Worm (Caenorhabditis elegans) whole organism, mixed stage, embryonic: ENCODE results near the gene F11A5.9.

Experiments used
- M03D4.4 ChIP-seq: sonication (generic microtip); optimal IDR thresholded peaks from 2 replicates; lab custom pipeline; 2017; ENCODE audit warnings: mild to moderate bottlenecking, missing genetic modification characterization, missing compliant biosample characterization
- bed-3 ChIP-seq: fragments of 200-800 bp; sonication (Bioruptor generic); optimal IDR thresholded peaks from 3 replicates; lab custom pipeline; 2018; ENCODE audit warnings: mild to moderate bottlenecking, missing genetic modification characterization, moderate library complexity, missing compliant biosample characterization
- blmp-1 ChIP-seq: fragments of 150-350 bp; optimal IDR thresholded peaks from 2 replicates; lab custom pipeline; 2014; ENCODE audit warnings: missing biosample characterization, missing genetic modification characterization
- ceh-39 ChIP-seq: fragments of 150-350 bp; optimal IDR thresholded peaks from 2 replicates; lab custom pipeline; 2014; ENCODE audit warnings: missing biosample characterization, missing genetic modification characterization
- ceh-43 ChIP-seq: fragments of 200-800 bp; sonication (Bioruptor generic); optimal IDR thresholded peaks from 2 replicates; lab custom pipeline; 2018; ENCODE audit warnings: mild to moderate bottlenecking, missing genetic modification characterization, moderate library complexity, missing compliant biosample characterization
- ceh-83 ChIP-seq: fragments of 200-800 bp; sonication (Bioruptor generic); optimal IDR thresholded peaks from 2 replicates; lab custom pipeline; 2018; ENCODE audit warnings: mild to moderate bottlenecking, missing genetic modification characterization, missing compliant biosample characterization
- ces-1 ChIP-seq: fragments of 150-350 bp; optimal IDR thresholded peaks from 2 replicates; lab custom pipeline; 2014; ENCODE audit warnings: missing biosample characterization, missing genetic modification reagents, missing genetic modification characterization
- cnd-1 ChIP-seq: fragments of 200-800 bp; sonication (Bioruptor generic); optimal IDR thresholded peaks from 2 replicates; lab custom pipeline; 2018; ENCODE audit warnings: mild to moderate bottlenecking, missing genetic modification characterization, missing compliant biosample characterization
- drap-1 ChIP-seq: fragments of 200-800 bp; sonication (Bioruptor generic); optimal IDR thresholded peaks from 3 replicates; lab custom pipeline; 2018; ENCODE audit warnings: mild to moderate bottlenecking, missing genetic modification characterization, missing compliant biosample characterization
- elt-1 ChIP-seq: sonication (generic microtip); optimal IDR thresholded peaks from 2 replicates; lab custom pipeline; 2017; ENCODE audit warnings: missing genetic modification characterization, mild to moderate bottlenecking, missing compliant biosample characterization, antibody characterized with exemption, moderate library complexity, borderline replicate concordance; ENCODE audit not compliant: insufficient read depth
- elt-3 ChIP-seq: fragments of 150-350 bp; optimal IDR thresholded peaks from 2 replicates; lab custom pipeline; 2014; ENCODE audit warnings: missing biosample characterization, missing genetic modification characterization
- flh-1 ChIP-seq: fragments of 200-800 bp; sonication (Bioruptor generic); optimal IDR thresholded peaks from 2 replicates; lab custom pipeline; 2018; ENCODE audit warnings: mild to moderate bottlenecking, missing genetic modification characterization, moderate library complexity, missing compliant biosample characterization
- ham-2 ChIP-seq: fragments of 200-800 bp; sonication (Bioruptor generic); optimal IDR thresholded peaks from 2 replicates; lab custom pipeline; 2018; ENCODE audit warnings: mild to moderate bottlenecking, missing genetic modification characterization, missing compliant biosample characterization
- hlh-1 ChIP-seq: fragments of 150-350 bp; optimal IDR thresholded peaks from 2 replicates; lab custom pipeline; 2014; ENCODE audit warnings: missing biosample characterization, missing genetic modification reagents, missing genetic modification characterization
- lin-32 ChIP-seq: fragments of 200-800 bp; sonication (Bioruptor generic); optimal IDR thresholded peaks from 2 replicates; lab custom pipeline; 2018; ENCODE audit warnings: mild to moderate bottlenecking, missing genetic modification characterization, missing compliant biosample characterization
- lsy-2 ChIP-seq: fragments of 150-350 bp; optimal IDR thresholded peaks from 2 replicates; lab custom pipeline; 2014; ENCODE audit warnings: missing biosample characterization, missing genetic modification characterization
- mab-5 ChIP-seq: fragments of 150-350 bp; optimal IDR thresholded peaks from 2 replicates; lab custom pipeline; 2014; ENCODE audit warnings: missing biosample characterization, missing genetic modification characterization
- mep-1 ChIP-seq: fragments of 150-350 bp; optimal IDR thresholded peaks from 2 replicates; lab custom pipeline; 2017; ENCODE audit warnings: missing biosample characterization, missing genetic modification reagents, missing genetic modification characterization, inconsistent platforms
- nhr-12 ChIP-seq: fragments of 150-350 bp; optimal IDR thresholded peaks from 2 replicates; lab custom pipeline; 2014; ENCODE audit warnings: missing biosample characterization, missing genetic modification characterization
- nhr-2 ChIP-seq: fragments of 150-350 bp; optimal IDR thresholded peaks from 2 replicates; lab custom pipeline; 2014; ENCODE audit warnings: missing biosample characterization, missing genetic modification characterization
- nhr-237 ChIP-seq: fragments of 150-350 bp; optimal IDR thresholded peaks from 2 replicates; lab custom pipeline; 2014; ENCODE audit warnings: missing biosample characterization, missing genetic modification characterization
- nhr-28 ChIP-seq: fragments of 150-350 bp; optimal IDR thresholded peaks from 2 replicates; lab custom pipeline; 2014; ENCODE audit warnings: missing biosample characterization, missing genetic modification characterization
- nhr-76 ChIP-seq: sonication (generic microtip); optimal IDR thresholded peaks from 2 replicates; lab custom pipeline; 2017; ENCODE audit warnings: missing biosample characterization, missing genetic modification characterization
- pha-4 ChIP-seq: fragments of 150-350 bp; optimal IDR thresholded peaks from 2 replicates; lab custom pipeline; 2018; ENCODE audit warnings: missing biosample characterization, missing genetic modification reagents, missing genetic modification characterization
- sem-2 ChIP-seq: fragments of 200-800 bp; sonication (Bioruptor generic); optimal IDR thresholded peaks from 2 replicates; lab custom pipeline; 2018; ENCODE audit warnings: mild to moderate bottlenecking, missing genetic modification characterization, missing compliant biosample characterization
- snpc-4 ChIP-seq: fragments of 150-350 bp; optimal IDR thresholded peaks from 2 replicates; lab custom pipeline; 2014; ENCODE audit warnings: missing biosample characterization, missing genetic modification characterization
- sptf-1 ChIP-seq: sonication (generic microtip); optimal IDR thresholded peaks from 2 replicates; lab custom pipeline; 2017; ENCODE audit warnings: mild to moderate bottlenecking, missing genetic modification characterization, moderate library complexity, missing compliant biosample characterization
- tbx-8 ChIP-seq: fragments of 200-800 bp; sonication (Bioruptor generic); optimal IDR thresholded peaks from 2 replicates; lab custom pipeline; 2018; ENCODE audit warnings: mild to moderate bottlenecking, missing genetic modification characterization, moderate library complexity, missing compliant biosample characterization
- unc-120 ChIP-seq: sonication (generic microtip); optimal IDR thresholded peaks from 2 replicates; lab custom pipeline; 2017; ENCODE audit warnings: missing genetic modification characterization, missing compliant biosample characterization; ENCODE audit not compliant: poor library complexity, severe bottlenecking
- unc-39 ChIP-seq: fragments of 150-350 bp; optimal IDR thresholded peaks from 2 replicates; lab custom pipeline; 2014; ENCODE audit warnings: missing biosample characterization, missing genetic modification characterization
- unc-62 ChIP-seq: fragments of 150-350 bp; optimal IDR thresholded peaks from 2 replicates; lab custom pipeline; 2014; ENCODE audit warnings: missing biosample characterization, missing genetic modification reagents, missing genetic modification characterization
- zip-8 ChIP-seq: fragments of 150-350 bp; optimal IDR thresholded peaks from 2 replicates; lab custom pipeline; 2014; ENCODE audit warnings: missing biosample characterization, missing genetic modification characterization
- ztf-11 ChIP-seq: fragments of 150-350 bp; optimal IDR thresholded peaks from 2 replicates; lab custom pipeline; 2014; ENCODE audit warnings: missing biosample characterization, missing genetic modification characterization

Gene F11A5.9

ce11 chrV:16192114-16192513 is 22.6 kb upstream of the F11A5.9 start, which contains the start of gene srh-279:
Gene srh-279 (plus strand): TSS chrV:16192414.
- TF ChIP-seq flh-1 (no peak), pha-4 (tag; lab: Kevin White, UChicago) (no peak), elt-3 (no peak), ceh-83 (GFP tag; lab: Kevin White, UChicago) (no peak), sem-2 (no peak), M03D4.4 (tag; lab: Kevin White, UChicago) (no peak), elt-1 (tag; lab: Kevin White, UChicago) (no peak), nhr-28 (tag; lab: Kevin White, UChicago) (no peak), zip-8 (tag; lab: Kevin White, UChicago) (no peak), bed-3 (GFP tag; lab: Kevin White, UChicago) (no peak), lsy-2 (no peak), nhr-2 (no peak), sptf-1 (tag; lab: Kevin White, UChicago) (no peak), ceh-39 (tag; lab: Kevin White, UChicago) (no peak), unc-39 (tag; lab: Kevin White, UChicago) (no peak), ces-1 (GFP tag; lab: Kevin White, UChicago) (no peak), ztf-11 (tag; lab: Kevin White, UChicago) (no peak), nhr-237 (no peak), ham-2 (GFP tag; lab: Kevin White, UChicago) (no peak), hlh-1 (tag; lab: Kevin White, UChicago) (no peak)

- TF ChIP-seq flh-1 (no peak), drap-1 (GFP tag; lab: Kevin White, UChicago) (no peak), lin-32 (GFP tag; lab: Kevin White, UChicago) (no peak), zip-8 (tag; lab: Kevin White, UChicago) (no peak), sptf-1 (tag; lab: Kevin White, UChicago) (no peak)
Measured at ce11 chrV:16194639-16195038, 20.1 kb upstream of the F11A5.9 start, which contains the start of gene rabr-4. Gene rabr-4 (plus strand): TSS chrV:16194939.

- TF ChIP-seq zip-8 (tag; lab: Kevin White, UChicago) (no peak), nhr-76 (no peak), ham-2 (GFP tag; lab: Kevin White, UChicago) (no peak), nhr-237 (no peak), elt-3 (no peak), blmp-1 (tag; lab: Kevin White, UChicago) (no peak), unc-62 (GFP tag; lab: Kevin White, UChicago) (no peak), ztf-11 (tag; lab: Kevin White, UChicago) (no peak), snpc-4 (no peak)
Measured at ce11 chrV:16195379-16195778, 19.3 kb upstream of the F11A5.9 start, which contains the start of gene rabr-3. Gene rabr-3 (plus strand): TSS chrV:16195679.

- TF ChIP-seq sptf-1 (tag; lab: Kevin White, UChicago) (no peak), mab-5 (no peak), ceh-43 (GFP tag; lab: Kevin White, UChicago) (no peak), unc-62 (GFP tag; lab: Kevin White, UChicago) (no peak), pha-4 (tag; lab: Kevin White, UChicago) (no peak), hlh-1 (tag; lab: Kevin White, UChicago) (no peak), unc-120 (tag; lab: Kevin White, UChicago) (no peak), sem-2 (no peak), ztf-11 (tag; lab: Kevin White, UChicago) (no peak), snpc-4 (no peak), unc-39 (tag; lab: Kevin White, UChicago) (no peak), blmp-1 (tag; lab: Kevin White, UChicago) (no peak), nhr-76 (no peak), tbx-8 (GFP tag; lab: Kevin White, UChicago) (no peak), elt-3 (no peak), nhr-12 (tag; lab: Kevin White, UChicago) (no peak), cnd-1 (tag; lab: Kevin White, UChicago) (no peak), mep-1 (tag; lab: Kevin White, UChicago) (no peak), ceh-39 (tag; lab: Kevin White, UChicago) (no peak)
Measured at ce11 chrV:16198016-16198415, 16.7 kb upstream of the F11A5.9 start, which contains the start of gene F11A5.5. Gene F11A5.5 (plus strand): TSS chrV:16198316.
